Fruit fly (Drosophila melanogaster): ENCODE data around the gene CG33772.
A peak's percentile ranks its signal among the peaks of the same experiment; 100 is the strongest.

The CG33772 gene

dm6 chr3L:22669275-22670006, 17.1 kb upstream of the CG33772 start, which contains the start of gene Jhbp6:
Jhbp6 (plus strand) TSS chr3L:22669956.
- no peak for TF ChIP-seq sv (GFP tag; optimal IDR thresholded peaks at IDR 0.05)
- TF ChIP-seq rgr (GFP tag; optimal IDR thresholded peaks at IDR 0.05): peak; percentile 12
- no peak for TF ChIP-seq Abd-B (GFP tag; optimal IDR thresholded peaks at IDR 0.05)
- no peak for TF ChIP-seq foxo (GFP tag; optimal IDR thresholded peaks at IDR 0.05)
- no peak for TF ChIP-seq Rel (GFP tag; optimal IDR thresholded peaks at IDR 0.05)
- TF ChIP-seq Rel (tag; optimal IDR thresholded peaks at IDR 0.05): peak; percentile 13
- TF ChIP-seq dsf (GFP tag; optimal IDR thresholded peaks at IDR 0.05; ENCODE audit: borderline replicate concordance): no peak

DNA sequence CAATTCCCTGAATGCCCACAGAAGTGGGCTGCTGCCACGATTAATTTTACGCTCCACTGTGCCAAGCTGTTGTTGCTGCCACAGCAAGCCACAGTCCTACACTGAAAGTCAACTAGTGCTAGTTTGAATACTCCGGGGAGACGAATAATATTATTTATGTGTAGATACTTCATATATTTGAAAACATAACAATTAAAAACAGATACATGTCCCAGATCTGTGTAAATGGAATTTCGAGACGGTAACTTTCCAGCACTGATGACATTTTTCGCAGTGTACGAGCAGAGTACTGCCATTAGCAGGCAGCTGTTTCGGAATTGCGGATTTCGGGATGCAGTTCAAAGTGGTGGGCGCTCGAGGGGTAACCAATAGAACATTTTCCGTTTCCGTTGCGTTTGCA, 12.8 kb upstream of the CG33772 start:
- TF ChIP-seq Sp1 (GFP tag; optimal IDR thresholded peaks at IDR 0.05) (peak; percentile 1), h (GFP tag; optimal IDR thresholded peaks at IDR 0.05) (peak; percentile 46), fru (GFP tag; optimal IDR thresholded peaks at IDR 0.05) (peak; percentile 25), HLH106 (tag; optimal IDR thresholded peaks at IDR 0.05) (peak; percentile 27), foxo (GFP tag; optimal IDR thresholded peaks at IDR 0.05) (peak in 1 of 2 experiments; percentile 8), br (GFP tag; optimal IDR thresholded peaks at IDR 0.05) (no peak), sv (GFP tag; optimal IDR thresholded peaks at IDR 0.05) (no peak), ey (GFP tag; optimal IDR thresholded peaks at IDR 0.05) (peak; percentile 44), Hr78 (GFP tag; optimal IDR thresholded peaks at IDR 0.05) (no peak), rgr (GFP tag; optimal IDR thresholded peaks at IDR 0.05) (peak; percentile 49), Mio (GFP tag; optimal IDR thresholded peaks at IDR 0.05) (no peak), OdsH (GFP tag; optimal IDR thresholded peaks at IDR 0.05) (peak; percentile 11)

- TF ChIP-seq foxo (GFP tag; optimal IDR thresholded peaks at IDR 0.05) (no peak), psq (GFP tag; optimal IDR thresholded peaks at IDR 0.05) (no peak), rgr (GFP tag; optimal IDR thresholded peaks at IDR 0.05) (no peak), Abd-B (GFP tag; optimal IDR thresholded peaks at IDR 0.05) (no peak), usp (GFP tag; optimal IDR thresholded peaks at IDR 0.05) (no peak), Vsx2 (GFP tag; optimal IDR thresholded peaks at IDR 0.05; ENCODE audit: partially characterized antibody) (no peak), Hr83 (GFP tag; optimal IDR thresholded peaks at IDR 0.05; ENCODE audit: poor library complexity, severe bottlenecking) (no peak), Hnf4 (GFP tag; optimal IDR thresholded peaks at IDR 0.05) (no peak), dmrt93B (GFP tag; optimal IDR thresholded peaks at IDR 0.05) (no peak), Jra (GFP tag; optimal IDR thresholded peaks at IDR 0.05) (no peak), woc (GFP tag; optimal IDR thresholded peaks at IDR 0.05) (no peak), HLH106 (tag; optimal IDR thresholded peaks at IDR 0.05) (no peak), h (GFP tag; optimal IDR thresholded peaks at IDR 0.05) (no peak), dsf (GFP tag; optimal IDR thresholded peaks at IDR 0.05; ENCODE audit: borderline replicate concordance) (no peak), Sp1 (GFP tag; optimal IDR thresholded peaks at IDR 0.05) (no peak)
Observed at dm6 chr3L:22649096-22649495, 3.2 kb downstream of the CG33772 start, which contains the start of gene CG33771. CG33771 (plus strand) TSS chr3L:22649396.

dm6 chr3L:22648372-22648771, 4.0 kb downstream of the CG33772 start, which contains the start of gene CG33770:
CG33770 (plus strand) TSS chr3L:22648672.
- TF ChIP-seq br (GFP tag; optimal IDR thresholded peaks at IDR 0.05) (no peak), sage (GFP tag; optimal IDR thresholded peaks at IDR 0.05) (no peak), Hr78 (GFP tag; optimal IDR thresholded peaks at IDR 0.05) (no peak), usp (GFP tag; optimal IDR thresholded peaks at IDR 0.05) (no peak), fru (GFP tag; optimal IDR thresholded peaks at IDR 0.05) (no peak), Dfd (GFP tag; optimal IDR thresholded peaks at IDR 0.05) (no peak), Myc (optimal IDR thresholded peaks at IDR 0.05) (no peak), jim (GFP tag; optimal IDR thresholded peaks at IDR 0.05) (no peak), Sp1 (GFP tag; optimal IDR thresholded peaks at IDR 0.05) (no peak), N (GFP tag; optimal IDR thresholded peaks at IDR 0.05) (no peak), Abd-B (GFP tag; optimal IDR thresholded peaks at IDR 0.05) (no peak), CG32264 (GFP tag; optimal IDR thresholded peaks at IDR 0.05) (no peak), GATAd (GFP tag; optimal IDR thresholded peaks at IDR 0.05) (no peak), h (GFP tag; optimal IDR thresholded peaks at IDR 0.05) (no peak), Jra (GFP tag; optimal IDR thresholded peaks at IDR 0.05) (no peak), Hr83 (GFP tag; optimal IDR thresholded peaks at IDR 0.05; ENCODE audit: poor library complexity, severe bottlenecking) (no peak)

DNA sequence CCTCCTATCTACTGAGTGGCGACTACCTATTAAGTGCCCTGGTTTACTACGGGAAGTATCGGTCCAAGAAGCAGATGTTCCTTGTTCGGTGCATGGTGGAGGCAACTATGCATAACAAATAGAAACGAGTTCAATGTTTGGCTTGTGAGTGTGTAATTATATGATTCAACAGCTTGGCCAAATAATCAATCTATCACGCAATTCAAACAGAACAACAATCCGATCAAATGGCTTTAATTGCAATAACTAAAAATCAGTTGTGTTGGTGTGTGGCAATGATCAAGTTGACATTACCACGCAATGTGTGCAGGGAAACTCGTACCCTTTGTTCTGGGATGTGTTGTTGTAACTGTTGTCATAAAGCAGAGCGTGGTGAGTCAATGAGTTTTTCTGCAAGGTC, 4.7 kb downstream of the CG33772 start, which contains the start of gene CG33769:
TSS of gene CG33769 (plus strand) at position 301 of the 400 bp plus-strand sequence.
- TF ChIP-seq foxo (GFP tag; optimal IDR thresholded peaks at IDR 0.05) (no peak), br (GFP tag; optimal IDR thresholded peaks at IDR 0.05) (no peak), N (GFP tag; optimal IDR thresholded peaks at IDR 0.05) (no peak), rgr (GFP tag; optimal IDR thresholded peaks at IDR 0.05) (no peak), OdsH (GFP tag; optimal IDR thresholded peaks at IDR 0.05) (no peak), sage (GFP tag; optimal IDR thresholded peaks at IDR 0.05) (no peak), HLH106 (tag; optimal IDR thresholded peaks at IDR 0.05) (no peak), dsf (GFP tag; optimal IDR thresholded peaks at IDR 0.05; ENCODE audit: borderline replicate concordance) (no peak), tai (GFP tag; optimal IDR thresholded peaks at IDR 0.05) (no peak), sv (GFP tag; optimal IDR thresholded peaks at IDR 0.05) (no peak), lola (GFP tag; optimal IDR thresholded peaks at IDR 0.05) (no peak), psq (GFP tag; optimal IDR thresholded peaks at IDR 0.05) (no peak), Rel (GFP tag; optimal IDR thresholded peaks at IDR 0.05) (no peak), Rel (tag; optimal IDR thresholded peaks at IDR 0.05) (no peak), CG9705 (GFP tag; optimal IDR thresholded peaks at IDR 0.05) (no peak), CrebA (GFP tag; optimal IDR thresholded peaks at IDR 0.05; ENCODE audit: borderline replicate concordance) (no peak), brk (GFP tag; optimal IDR thresholded peaks at IDR 0.05) (no peak), Jra (GFP tag; optimal IDR thresholded peaks at IDR 0.05) (no peak), Dif (GFP tag; optimal IDR thresholded peaks at IDR 0.05; ENCODE audit: partially characterized antibody) (no peak), h (GFP tag; optimal IDR thresholded peaks at IDR 0.05) (no peak), GATAd (GFP tag; optimal IDR thresholded peaks at IDR 0.05) (no peak)
